In genomic region chrX:10419743-10420142, ce11 we compare ENCODE assay signal across 4 worm cellular contexts.
TF ChIP-seq lines count a peak whose summit lies in the region.

TSS of gene cdk-11.2 (minus strand) at chrX:10419765.

TF ChIP-seq in whole organism, L2 larva, 48 proteins besides CTCF, POLR2A, EP300 and RAD21 (continues in another document):
- TF ChIP-seq blmp-1 (tag; optimal IDR thresholded peaks at IDR 0.05; lab: Kevin White, UChicago; ENCODE audit: insufficient read depth) (peak; percentile 8), dmd-4 (tag; optimal IDR thresholded peaks at IDR 0.05; lab: Kevin White, UChicago) (no peak), aly-2 (tag; optimal IDR thresholded peaks at IDR 0.05; lab: Kevin White, UChicago) (no peak), mab-5 (tag; optimal IDR thresholded peaks at IDR 0.05; lab: Kevin White, UChicago) (no peak), zag-1 (tag; optimal IDR thresholded peaks at IDR 0.05; lab: Kevin White, UChicago) (no peak), crh-2 (tag; optimal IDR thresholded peaks at IDR 0.05; lab: Kevin White, UChicago) (peak; percentile 64), nhr-11 (tag; optimal IDR thresholded peaks at IDR 0.05; lab: Kevin White, UChicago) (no peak), mbf-1 (tag; optimal IDR thresholded peaks at IDR 0.05; lab: Kevin White, UChicago) (no peak), lin-11 (tag; optimal IDR thresholded peaks at IDR 0.05; lab: Kevin White, UChicago) (peak; percentile 44), ztf-4 (tag; optimal IDR thresholded peaks at IDR 0.05; lab: Kevin White, UChicago) (no peak), skn-1 (tag; optimal IDR thresholded peaks at IDR 0.05; lab: Kevin White, UChicago) (no peak), elt-3 (tag; optimal IDR thresholded peaks at IDR 0.05; lab: Kevin White, UChicago) (no peak), ztf-11 (tag; optimal IDR thresholded peaks at IDR 0.05; lab: Kevin White, UChicago) (no peak), nhr-129 (tag; optimal IDR thresholded peaks at IDR 0.05; lab: Kevin White, UChicago) (peak; percentile 86), ama-1 (optimal IDR thresholded peaks at IDR 0.05; lab: Kevin White, UChicago) (no peak), lin-39 (tag; optimal IDR thresholded peaks at IDR 0.05; lab: Kevin White, UChicago) (no peak), unc-62 (GFP tag; optimal IDR thresholded peaks at IDR 0.05; lab: Kevin White, UChicago) (no peak), nhr-12 (tag; optimal IDR thresholded peaks at IDR 0.05; lab: Kevin White, UChicago) (no peak), Y55F3AM.14 (GFP tag; optimal IDR thresholded peaks at IDR 0.05; lab: Kevin White, UChicago) (no peak), C34F6.9 (tag; optimal IDR thresholded peaks at IDR 0.05; lab: Kevin White, UChicago) (peak; percentile 82), ceh-82 (tag; optimal IDR thresholded peaks at IDR 0.05; lab: Kevin White, UChicago) (peak; percentile 6), unc-55 (GFP tag; optimal IDR thresholded peaks at IDR 0.05; lab: Kevin White, UChicago) (peak; percentile 90), F13H6.1 (tag; optimal IDR thresholded peaks at IDR 0.05; lab: Kevin White, UChicago) (peak; percentile 27), peb-1 (tag; optimal IDR thresholded peaks at IDR 0.05; lab: Kevin White, UChicago) (no peak)

TF ChIP-seq in whole organism, L4 larva, 104 proteins besides CTCF, POLR2A, EP300 and RAD21 (continues in another document):
- no peak for TF ChIP-seq lim-7 (GFP tag; IDR thresholded peaks at IDR 0.05; lab: Robert Waterston, UW)
- no peak for TF ChIP-seq daf-19 (GFP tag; conservative IDR thresholded peaks at IDR 0.05; lab: Robert Waterston, UW)
- no peak for TF ChIP-seq T20F7.1 (GFP tag; optimal IDR thresholded peaks at IDR 0.05; lab: Kevin White, UChicago)
- no peak for TF ChIP-seq daf-12 (tag; optimal IDR thresholded peaks at IDR 0.05; lab: Kevin White, UChicago)
- TF ChIP-seq nhr-102 (tag; optimal IDR thresholded peaks at IDR 0.05; lab: Kevin White, UChicago), result no peak
- TF ChIP-seq F37D6.2 (tag; optimal IDR thresholded peaks at IDR 0.05; lab: Kevin White, UChicago), result no peak
- TF ChIP-seq snpc-1.2 (GFP tag; IDR thresholded peaks at IDR 0.05; lab: Robert Waterston, UW), result no peak
- peak; percentile 37 for TF ChIP-seq nhr-11 (tag; optimal IDR thresholded peaks at IDR 0.05; lab: Kevin White, UChicago)
- TF ChIP-seq cey-2 (tag; optimal IDR thresholded peaks at IDR 0.05; lab: Kevin White, UChicago; ENCODE audit: borderline replicate concordance, insufficient read depth), result no peak
- TF ChIP-seq daf-8 (GFP tag; IDR thresholded peaks at IDR 0.05; lab: Robert Waterston, UW), result no peak
- TF ChIP-seq ceh-20 (GFP tag; IDR thresholded peaks at IDR 0.05; lab: Robert Waterston, UW), result no peak
- no peak for TF ChIP-seq tag-97 (GFP tag; IDR thresholded peaks at IDR 0.05; lab: Robert Waterston, UW)
- TF ChIP-seq dmd-6 (GFP tag; IDR thresholded peaks at IDR 0.05; lab: Robert Waterston, UW), result peak; percentile 50
- no peak for TF ChIP-seq vab-7 (GFP tag; IDR thresholded peaks at IDR 0.05; lab: Robert Waterston, UW)
- TF ChIP-seq tra-1 (GFP tag; IDR thresholded peaks at IDR 0.05; lab: Robert Waterston, UW), result no peak
- no peak for TF ChIP-seq lin-29 (GFP tag; IDR thresholded peaks at IDR 0.05; lab: Robert Waterston, UW)
- TF ChIP-seq zag-1 (tag; optimal IDR thresholded peaks at IDR 0.05; lab: Kevin White, UChicago), result no peak
- no peak for TF ChIP-seq aha-1 (tag; lab: Kevin White, UChicago)
- TF ChIP-seq aly-2 (tag; optimal IDR thresholded peaks at IDR 0.05; lab: Kevin White, UChicago), result no peak
- TF ChIP-seq zip-11 (GFP tag; IDR thresholded peaks at IDR 0.05; lab: Robert Waterston, UW), result no peak
- no peak for TF ChIP-seq ceh-28 (tag; optimal IDR thresholded peaks at IDR 0.05; lab: Kevin White, UChicago)
- TF ChIP-seq nhr-111 (GFP tag; optimal IDR thresholded peaks at IDR 0.05; lab: Kevin White, UChicago), result no peak
- peak; percentile 46 for TF ChIP-seq ztf-7 (tag; optimal IDR thresholded peaks at IDR 0.05; lab: Kevin White, UChicago)
- TF ChIP-seq F44E2.7 (GFP tag; IDR thresholded peaks at IDR 0.05; lab: Robert Waterston, UW), result no peak
- TF ChIP-seq egl-27 (tag; optimal IDR thresholded peaks at IDR 0.05; lab: Kevin White, UChicago), result no peak
- TF ChIP-seq zip-2 (tag; optimal IDR thresholded peaks at IDR 0.05; lab: Kevin White, UChicago), result no peak

TF ChIP-seq in whole organism, late embryonic, 69 proteins besides CTCF, POLR2A, EP300 and RAD21:
- TF ChIP-seq tbx-2 (tag; optimal IDR thresholded peaks at IDR 0.05; lab: Kevin White, UChicago) (peak; percentile 7), ama-1 (optimal IDR thresholded peaks at IDR 0.05; lab: Kevin White, UChicago) (no peak), nfya-1 (tag; optimal IDR thresholded peaks at IDR 0.05; lab: Kevin White, UChicago) (peak; percentile 66), unc-55 (GFP tag; optimal IDR thresholded peaks at IDR 0.05; lab: Kevin White, UChicago) (peak; percentile 6), ceh-31 (tag; optimal IDR thresholded peaks at IDR 0.05; lab: Kevin White, UChicago) (peak; percentile 11), ceh-6 (GFP tag; optimal IDR thresholded peaks at IDR 0.05; lab: Kevin White, UChicago) (no peak), ttx-3 (tag; optimal IDR thresholded peaks at IDR 0.05; lab: Kevin White, UChicago) (no peak)

TF ChIP-seq in whole organism, mixed stage, embryonic, 35 proteins besides CTCF, POLR2A, EP300 and RAD21:
- no peak for TF ChIP-seq mls-2 (tag; optimal IDR thresholded peaks at IDR 0.05; lab: Kevin White, UChicago)
- TF ChIP-seq drap-1 (GFP tag; optimal IDR thresholded peaks at IDR 0.05; lab: Kevin White, UChicago), result no peak
- peak; percentile 13 for TF ChIP-seq cnd-1 (tag; optimal IDR thresholded peaks at IDR 0.05; lab: Kevin White, UChicago)
- no peak for TF ChIP-seq flh-1 (GFP tag; optimal IDR thresholded peaks at IDR 0.05; lab: Kevin White, UChicago)
- TF ChIP-seq nhr-237 (tag; optimal IDR thresholded peaks at IDR 0.05; lab: Kevin White, UChicago), result peak; percentile 31
- no peak for TF ChIP-seq unc-39 (tag; optimal IDR thresholded peaks at IDR 0.05; lab: Kevin White, UChicago)
- no peak for TF ChIP-seq ztf-11 (tag; optimal IDR thresholded peaks at IDR 0.05; lab: Kevin White, UChicago)
- TF ChIP-seq ham-2 (GFP tag; optimal IDR thresholded peaks at IDR 0.05; lab: Kevin White, UChicago), result no peak
- peak; percentile 21 for TF ChIP-seq ces-1 (GFP tag; optimal IDR thresholded peaks at IDR 0.05; lab: Kevin White, UChicago)
- TF ChIP-seq unc-62 (GFP tag; optimal IDR thresholded peaks at IDR 0.05; lab: Kevin White, UChicago), result no peak
- TF ChIP-seq M03D4.4 (tag; optimal IDR thresholded peaks at IDR 0.05; lab: Kevin White, UChicago), result no peak
- no peak for TF ChIP-seq nhr-12 (tag; optimal IDR thresholded peaks at IDR 0.05; lab: Kevin White, UChicago)
- TF ChIP-seq bed-3 (GFP tag; optimal IDR thresholded peaks at IDR 0.05; lab: Kevin White, UChicago), result no peak
- no peak for TF ChIP-seq sptf-1 (tag; optimal IDR thresholded peaks at IDR 0.05; lab: Kevin White, UChicago)
- peak; percentile 33 for TF ChIP-seq lsy-2 (tag; optimal IDR thresholded peaks at IDR 0.05; lab: Kevin White, UChicago)
- TF ChIP-seq blmp-1 (tag; optimal IDR thresholded peaks at IDR 0.05; lab: Kevin White, UChicago), result no peak
- no peak for TF ChIP-seq sem-2 (GFP tag; optimal IDR thresholded peaks at IDR 0.05; lab: Kevin White, UChicago)
- peak; percentile 51 for TF ChIP-seq lin-13 (tag; optimal IDR thresholded peaks at IDR 0.05; lab: Kevin White, UChicago)
- TF ChIP-seq zip-8 (tag; optimal IDR thresholded peaks at IDR 0.05; lab: Kevin White, UChicago), result no peak
- no peak for TF ChIP-seq mab-5 (tag; optimal IDR thresholded peaks at IDR 0.05; lab: Kevin White, UChicago)
- no peak for TF ChIP-seq nhr-76 (tag; optimal IDR thresholded peaks at IDR 0.05; lab: Kevin White, UChicago)
- TF ChIP-seq ceh-39 (tag; optimal IDR thresholded peaks at IDR 0.05; lab: Kevin White, UChicago), result peak; percentile 40
- no peak for TF ChIP-seq elt-3 (tag; optimal IDR thresholded peaks at IDR 0.05; lab: Kevin White, UChicago)
- TF ChIP-seq lin-32 (GFP tag; optimal IDR thresholded peaks at IDR 0.05; lab: Kevin White, UChicago), result no peak
- no peak for TF ChIP-seq hlh-1 (tag; optimal IDR thresholded peaks at IDR 0.05; lab: Kevin White, UChicago)
- no peak for TF ChIP-seq ceh-43 (GFP tag; optimal IDR thresholded peaks at IDR 0.05; lab: Kevin White, UChicago)
- peak; percentile 63 for TF ChIP-seq mep-1 (tag; optimal IDR thresholded peaks at IDR 0.05; lab: Kevin White, UChicago)
- TF ChIP-seq unc-120 (tag; optimal IDR thresholded peaks at IDR 0.05; lab: Kevin White, UChicago; ENCODE audit: poor library complexity, severe bottlenecking), result peak; percentile 21
- no peak for TF ChIP-seq snpc-4 (tag; optimal IDR thresholded peaks at IDR 0.05; lab: Kevin White, UChicago)
- peak; percentile 28 for TF ChIP-seq pha-4 (tag; optimal IDR thresholded peaks at IDR 0.05; lab: Kevin White, UChicago)
- TF ChIP-seq ceh-83 (GFP tag; optimal IDR thresholded peaks at IDR 0.05; lab: Kevin White, UChicago), result no peak
- TF ChIP-seq elt-1 (tag; optimal IDR thresholded peaks at IDR 0.05; lab: Kevin White, UChicago; ENCODE audit: borderline replicate concordance, insufficient read depth), result no peak
- no peak for TF ChIP-seq nhr-2 (tag; optimal IDR thresholded peaks at IDR 0.05; lab: Kevin White, UChicago)
- TF ChIP-seq tbx-8 (GFP tag; optimal IDR thresholded peaks at IDR 0.05; lab: Kevin White, UChicago), result no peak
- no peak for TF ChIP-seq nhr-28 (tag; optimal IDR thresholded peaks at IDR 0.05; lab: Kevin White, UChicago)
